Worm (Caenorhabditis elegans) whole organism, L4/young adult: ENCODE measurements around the gene R10E11.6.

Experiments used
- W03F9.2 ChIP-seq: fragments of 150-350 bp; optimal IDR thresholded peaks from 2 replicates; lab custom pipeline; 2014; ENCODE audit warnings: missing biosample characterization, missing genetic modification characterization
- dao-5 ChIP-seq: sonication (generic microtip); optimal IDR thresholded peaks from 2 replicates; lab custom pipeline; 2016; ENCODE audit warnings: missing genotype, missing genetic modification characterization, moderate library complexity, missing compliant biosample characterization
- him-1 ChIP-seq: sonication (generic microtip); optimal IDR thresholded peaks from 2 replicates; lab custom pipeline; 2016; ENCODE audit warnings: missing genotype, missing genetic modification reagents, missing genetic modification characterization, missing compliant biosample characterization

DNA sequence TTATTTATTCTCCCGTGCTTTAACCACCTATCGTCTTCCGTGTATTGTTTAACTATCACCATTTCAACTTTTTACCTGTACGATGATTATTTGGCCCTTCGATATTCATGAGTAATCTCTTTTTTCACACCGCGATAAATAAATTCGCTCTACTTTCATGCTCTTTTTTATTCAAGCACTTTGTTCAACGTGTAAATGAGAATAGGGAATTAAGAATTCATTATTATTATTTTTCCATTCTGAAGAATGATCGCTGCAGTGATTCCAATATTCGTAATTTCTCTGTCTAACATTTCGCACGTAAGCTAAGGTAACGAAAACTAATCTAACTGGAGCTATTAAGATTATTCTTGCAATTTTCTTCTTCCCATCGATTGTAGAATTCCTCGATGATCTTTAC lies 34.1 kb upstream of the R10E11.6 start, which contains the start of gene T05G5.4:
- TF ChIP-seq W03F9.2 (no peak), him-1 (tag; lab: Kevin White, UChicago) (no peak), dao-5 (tag; lab: Kevin White, UChicago) (no peak)
